Worm (Caenorhabditis elegans): Measurements from ENCODE around the gene K02E10.6.

K02E10.6 gene

ce11 chrX:2432459-2432858 is 50.1 kb downstream of the K02E10.6 start:
- TF ChIP-seq ceh-19 (GFP tag; optimal IDR thresholded peaks at IDR 0.05) (no peak), dmd-4 (tag; optimal IDR thresholded peaks at IDR 0.05; ENCODE audit: borderline replicate concordance) (peak; percentile 49), pros-1 (tag; optimal IDR thresholded peaks at IDR 0.05) (peak; percentile 43), sdc-2 (tag; optimal IDR thresholded peaks at IDR 0.05) (peak; percentile 63), zip-5 (tag; optimal IDR thresholded peaks at IDR 0.05) (no peak), ets-4 (tag; optimal IDR thresholded peaks at IDR 0.05) (peak; percentile 4), ceh-31 (tag; optimal IDR thresholded peaks at IDR 0.05) (peak; percentile 72), ceh-9 (tag; optimal IDR thresholded peaks at IDR 0.05) (no peak), eyg-1 (tag; optimal IDR thresholded peaks at IDR 0.05) (peak; percentile 20), ceh-34 (tag; optimal IDR thresholded peaks at IDR 0.05) (peak; percentile 81), rnt-1 (tag; optimal IDR thresholded peaks at IDR 0.05) (peak; percentile 69), nfya-1 (tag; optimal IDR thresholded peaks at IDR 0.05) (peak; percentile 75), ceh-18 (tag; optimal IDR thresholded peaks at IDR 0.05) (peak; percentile 44), ceh-22 (tag; optimal IDR thresholded peaks at IDR 0.05) (no peak), ref-2 (tag; optimal IDR thresholded peaks at IDR 0.05) (peak; percentile 39), tbx-2 (tag; optimal IDR thresholded peaks at IDR 0.05) (peak; percentile 73), elt-2 (tag; optimal IDR thresholded peaks at IDR 0.05) (peak; percentile 59), syd-9 (tag; optimal IDR thresholded peaks at IDR 0.05) (peak; percentile 41), ceh-2 (tag; optimal IDR thresholded peaks at IDR 0.05) (peak; percentile 64), F13H6.1 (tag; optimal IDR thresholded peaks at IDR 0.05) (peak; percentile 36), hlh-8 (tag; optimal IDR thresholded peaks at IDR 0.05) (peak; percentile 51), unc-55 (GFP tag; optimal IDR thresholded peaks at IDR 0.05) (peak; percentile 15), pha-2 (tag; optimal IDR thresholded peaks at IDR 0.05) (no peak), hlh-30 (tag; optimal IDR thresholded peaks at IDR 0.05; ENCODE audit: insufficient read depth) (peak; percentile 53), madf-2 (tag; optimal IDR thresholded peaks at IDR 0.05) (peak; percentile 12)
